Worm (Caenorhabditis elegans) whole organism, L1 larva: ENCODE measurements around the gene qns-1.
A peak's percentile ranks its signal among the peaks of the same experiment; 100 is the strongest.

ENCODE experiments used
- C04F5.9 ChIP-seq: sonication (generic microtip); optimal IDR thresholded peaks from 2 replicates; lab custom pipeline; 2016; ENCODE audit warnings: missing genetic modification characterization, missing compliant biosample characterization
- C16A3.4 ChIP-seq: fragments of 150-350 bp; optimal IDR thresholded peaks from 2 replicates; lab custom pipeline; 2014; ENCODE audit warnings: missing biosample characterization, missing genetic modification characterization
- Y116A8C.19 ChIP-seq: sonication (generic microtip); optimal IDR thresholded peaks from 2 replicates; lab custom pipeline; 2016; ENCODE audit warnings: missing compliant biosample characterization, missing genetic modification characterization, borderline replicate concordance
- aha-1 ChIP-seq: fragments of 150-350 bp; optimal IDR thresholded peaks from 2 replicates; lab custom pipeline; 2014; ENCODE audit warnings: missing biosample characterization, missing genetic modification characterization
- blmp-1 ChIP-seq: fragments of 150-350 bp; optimal IDR thresholded peaks from 2 replicates; lab custom pipeline; 2014; ENCODE audit warnings: missing biosample characterization, missing genetic modification characterization
- ceh-82 ChIP-seq, 3 experiments: fragments of 150-350 bp in 1 of 3; sonication (generic microtip) in 2 of 3; optimal IDR thresholded peaks; 2 replicates each; lab custom pipeline; 2014 to 2017; ENCODE audit warnings: missing biosample characterization in 3 of 3, missing genetic modification characterization in 3 of 3
- dpl-1 ChIP-seq, 3 experiments: fragments of 150-350 bp in 2 of 3; sonication (generic microtip) in 1 of 3; optimal IDR thresholded peaks; 2 replicates each; lab custom pipeline; 2014 to 2017; ENCODE audit warnings: missing biosample characterization in 3 of 3, missing genetic modification characterization in 3 of 3, missing genetic modification reagents in 3 of 3
- dsc-1 ChIP-seq: sonication (generic microtip); optimal IDR thresholded peaks from 2 replicates; lab custom pipeline; 2016; ENCODE audit warnings: mild to moderate bottlenecking, missing genetic modification characterization, missing compliant biosample characterization
- efl-1 ChIP-seq, 4 experiments: fragments of 150-350 bp; optimal IDR thresholded peaks in 3 of 4; peaks in 1 of 4; 1 replicate in 1 of 4; 2 replicates in 3 of 4; lab custom pipeline; 2014; ENCODE audit warnings: missing biosample characterization in 2 of 4, missing genetic modification characterization in 2 of 4, missing genetic modification reagents in 2 of 4
- efl-3 ChIP-seq: fragments of 200-800 bp; sonication (Bioruptor generic); optimal IDR thresholded peaks from 2 replicates; lab custom pipeline; 2018; ENCODE audit warnings: mild to moderate bottlenecking, missing genetic modification characterization, missing compliant biosample characterization
- egl-13 ChIP-seq: sonication (generic microtip); optimal IDR thresholded peaks from 2 replicates; lab custom pipeline; 2016; ENCODE audit warnings: missing genotype, missing genetic modification reagents, missing genetic modification characterization, missing compliant biosample characterization
- egl-27 ChIP-seq, 2 experiments: fragments of 150-350 bp in 1 of 2; sonication (generic microtip); optimal IDR thresholded peaks; 3 replicates each; lab custom pipeline; 2017 to 2018; ENCODE audit warnings: missing biosample characterization in 2 of 2, missing genetic modification characterization in 2 of 2, missing genetic modification reagents in 2 of 2
- elt-2 ChIP-seq: sonication (generic microtip); optimal IDR thresholded peaks from 2 replicates; lab custom pipeline; 2016; ENCODE audit warnings: missing genetic modification characterization, mild to moderate bottlenecking, inconsistent platforms, missing compliant biosample characterization, missing genetic modification reagents
- elt-3 ChIP-seq, 6 experiments: fragments of 150-350 bp in 1 of 6; sonication (generic microtip); optimal IDR thresholded peaks; 2 replicates each; lab custom pipeline; 2017 to 2018; ENCODE audit warnings: missing biosample characterization in 6 of 6, missing genetic modification characterization in 6 of 6, inconsistent platforms in 1 of 6
- ets-5 ChIP-seq: fragments of 200-800 bp; sonication (Bioruptor generic); IDR thresholded peaks from 2 replicates; pipeline ENCODE4 v1.3.6; 2022; ENCODE audit warnings: missing genetic modification characterization, missing compliant biosample characterization
- grh-1 ChIP-seq: fragments of 200-800 bp; sonication (Bioruptor generic); IDR thresholded peaks from 2 replicates; pipeline ENCODE4 v1.3.6; 2022; ENCODE audit warnings: missing genetic modification reagents, missing genetic modification characterization, missing compliant biosample characterization
- hpl-2 ChIP-seq: fragments of 150-350 bp; optimal IDR thresholded peaks from 2 replicates; lab custom pipeline; 2014; ENCODE audit warnings: missing biosample characterization, missing genetic modification reagents, missing genetic modification characterization
- lin-14 ChIP-seq: fragments of 200-800 bp; sonication (Bioruptor generic); optimal IDR thresholded peaks from 2 replicates; lab custom pipeline; 2018; ENCODE audit warnings: mild to moderate bottlenecking, missing genetic modification characterization, moderate library complexity, missing compliant biosample characterization
- lin-35 ChIP-seq, 2 experiments: fragments of 150-350 bp; optimal IDR thresholded peaks; 2 replicates each; lab custom pipeline; 2014; ENCODE audit warnings: missing biosample characterization in 2 of 2, missing genetic modification characterization in 2 of 2, missing genetic modification reagents in 2 of 2
- lin-39 ChIP-seq: fragments of 150-350 bp; optimal IDR thresholded peaks from 2 replicates; lab custom pipeline; 2014; ENCODE audit warnings: missing biosample characterization, missing genetic modification reagents, missing genetic modification characterization
- mdl-1 ChIP-seq, 2 experiments: fragments of 150-350 bp; optimal IDR thresholded peaks; 2 replicates each; lab custom pipeline; 2014 to 2017; ENCODE audit warnings: missing biosample characterization in 2 of 2, missing genetic modification characterization in 2 of 2, inconsistent platforms in 1 of 2
- mef-2 ChIP-seq: fragments of 150-350 bp; optimal IDR thresholded peaks from 2 replicates; lab custom pipeline; 2014; ENCODE audit warnings: missing biosample characterization, missing genetic modification characterization
- nhr-11 ChIP-seq: fragments of 150-350 bp; optimal IDR thresholded peaks from 2 replicates; lab custom pipeline; 2014; ENCODE audit warnings: missing biosample characterization, missing genetic modification characterization
- nhr-12 ChIP-seq: sonication (generic microtip); optimal IDR thresholded peaks from 2 replicates; lab custom pipeline; 2017; ENCODE audit warnings: missing biosample characterization, missing genetic modification characterization
- nhr-19 ChIP-seq: fragments of 200-800 bp; sonication (Bioruptor generic); conservative IDR thresholded peaks from 2 replicates; pipeline ENCODE4 v1.3.6; 2022; ENCODE audit warnings: missing genetic modification characterization, missing compliant biosample characterization
- nhr-20 ChIP-seq: sonication (generic microtip); optimal IDR thresholded peaks from 2 replicates; lab custom pipeline; 2016; ENCODE audit warnings: mild to moderate bottlenecking, missing genetic modification characterization, missing compliant biosample characterization
- nhr-237 ChIP-seq: fragments of 150-350 bp; optimal IDR thresholded peaks from 2 replicates; lab custom pipeline; 2014; ENCODE audit warnings: missing biosample characterization, missing genetic modification characterization
- nhr-47 ChIP-seq: sonication (generic microtip); optimal IDR thresholded peaks from 2 replicates; lab custom pipeline; 2016; ENCODE audit warnings: mild to moderate bottlenecking, missing genetic modification characterization, moderate library complexity, missing compliant biosample characterization
- nhr-71 ChIP-seq: sonication (generic microtip); optimal IDR thresholded peaks from 2 replicates; lab custom pipeline; 2016; ENCODE audit warnings: mild to moderate bottlenecking, missing genetic modification characterization, moderate library complexity, missing compliant biosample characterization
- nhr-84 ChIP-seq: sonication (generic microtip); optimal IDR thresholded peaks from 2 replicates; lab custom pipeline; 2017; ENCODE audit warnings: missing biosample characterization, missing genetic modification characterization
- nhr-90 ChIP-seq: sonication (generic microtip); optimal IDR thresholded peaks from 2 replicates; lab custom pipeline; 2016; ENCODE audit warnings: mild to moderate bottlenecking, missing genetic modification characterization, missing compliant biosample characterization; ENCODE audit not compliant: poor library complexity
- snpc-4 ChIP-seq: fragments of 150-350 bp; optimal IDR thresholded peaks from 2 replicates; lab custom pipeline; 2014; ENCODE audit warnings: missing biosample characterization, missing genetic modification characterization
- sptf-1 ChIP-seq: fragments of 150-350 bp; optimal IDR thresholded peaks from 2 replicates; lab custom pipeline; 2014; ENCODE audit warnings: missing biosample characterization, missing genetic modification characterization
- unc-130 ChIP-seq: fragments of 150-350 bp; optimal IDR thresholded peaks from 2 replicates; lab custom pipeline; 2017; ENCODE audit warnings: missing biosample characterization, missing genetic modification characterization, inconsistent platforms
- unc-30 ChIP-seq: sonication (generic microtip); optimal IDR thresholded peaks from 2 replicates; lab custom pipeline; 2017; ENCODE audit warnings: missing biosample characterization, missing genetic modification characterization
- unc-98 ChIP-seq: fragments of 200-800 bp; sonication (Bioruptor generic); IDR thresholded peaks from 2 replicates; pipeline ENCODE4 v1.3.6; 2022; ENCODE audit warnings: missing genetic modification characterization, missing compliant biosample characterization
- ztf-4 ChIP-seq: fragments of 150-350 bp; optimal IDR thresholded peaks from 2 replicates; lab custom pipeline; 2014; ENCODE audit warnings: missing biosample characterization, missing genetic modification characterization

The qns-1 gene

ce11 chrIV:10216078-10216477, 3.0 kb downstream of the qns-1 start, which contains the start of gene col-124:
Gene col-124, plus strand, starts transcription at chrIV:10216451.
- TF ChIP-seq C16A3.4: no peak
- TF ChIP-seq blmp-1 (tag; lab: Kevin White, UChicago): peak; percentile 77

- TF ChIP-seq nhr-47 (tag; lab: Kevin White, UChicago) (no peak), nhr-84 (tag; lab: Kevin White, UChicago) (no peak), nhr-71 (tag; lab: Kevin White, UChicago) (no peak), mdl-1 (tag; optimal IDR thresholded peaks at IDR 0.05; lab: Kevin White, UChicago) (no peak), nhr-90 (no peak), grh-1 (GFP tag; lab: Robert Waterston, UW) (no peak), hpl-2 (GFP tag; lab: Kevin White, UChicago) (no peak), ceh-82 (tag; optimal IDR thresholded peaks at IDR 0.05; lab: Kevin White, UChicago) (no peak)
Observed at ce11 chrIV:10215393-10215792, 3.7 kb downstream of the qns-1 start.

- TF ChIP-seq egl-27 (tag; optimal IDR thresholded peaks at IDR 0.05; lab: Kevin White, UChicago) (no peak), Y116A8C.19 (no peak), elt-2 (tag; lab: Kevin White, UChicago) (no peak), dsc-1 (tag; lab: Kevin White, UChicago) (no peak), unc-30 (tag; lab: Kevin White, UChicago) (no peak), nhr-237 (tag; lab: Kevin White, UChicago) (no peak), efl-3 (no peak), sptf-1 (no peak), nhr-19 (GFP tag; lab: Robert Waterston, UW) (no peak), C04F5.9 (tag; lab: Kevin White, UChicago) (no peak), efl-1 (optimal IDR thresholded peaks at IDR 0.05; lab: Kevin White, UChicago) (no peak), efl-1 (GFP tag; optimal IDR thresholded peaks at IDR 0.05 in 1 of 2; lab: Kevin White, UChicago) (no peak), egl-13 (tag; lab: Kevin White, UChicago) (no peak), unc-130 (tag; lab: Kevin White, UChicago) (no peak), aha-1 (tag; lab: Kevin White, UChicago) (no peak), elt-3 (tag; optimal IDR thresholded peaks at IDR 0.05; lab: Kevin White, UChicago) (no peak), C16A3.4 (no peak), snpc-4 (tag; lab: Kevin White, UChicago) (no peak), ceh-82 (tag; optimal IDR thresholded peaks at IDR 0.05; lab: Kevin White, UChicago) (no peak)
- TF ChIP-seq, all 84 proteins: peak for 0
Observed at ce11 chrIV:10214811-10215210, 4.3 kb downstream of the qns-1 start, which contains the start of gene abt-1. Gene abt-1, minus strand, starts transcription at chrIV:10214911.

- TF ChIP-seq snpc-4 (tag; lab: Kevin White, UChicago) (no peak), C04F5.9 (tag; lab: Kevin White, UChicago) (no peak), nhr-11 (tag; lab: Kevin White, UChicago) (no peak), ceh-82 (tag; optimal IDR thresholded peaks at IDR 0.05; lab: Kevin White, UChicago) (no peak), dpl-1 (GFP tag; optimal IDR thresholded peaks at IDR 0.05; lab: Kevin White, UChicago) (no peak), nhr-20 (no peak), ztf-4 (no peak), unc-98 (GFP tag; lab: Robert Waterston, UW) (no peak), lin-35 (GFP tag; optimal IDR thresholded peaks at IDR 0.05; lab: Kevin White, UChicago) (no peak), mef-2 (no peak), egl-13 (tag; lab: Kevin White, UChicago) (no peak), nhr-90 (no peak), nhr-12 (no peak), mdl-1 (tag; optimal IDR thresholded peaks at IDR 0.05; lab: Kevin White, UChicago) (no peak), lin-39 (tag; lab: Kevin White, UChicago) (no peak), ets-5 (GFP tag; lab: Robert Waterston, UW) (no peak), aha-1 (tag; lab: Kevin White, UChicago) (no peak), lin-14 (GFP tag; lab: Kevin White, UChicago) (no peak)
Observed at ce11 chrIV:10206182-10206581, 12.9 kb downstream of the qns-1 start, which contains the start of gene K04D7.6. Gene K04D7.6, minus strand, starts transcription at chrIV:10206282.
